Worm (Caenorhabditis elegans): ENCODE measurements around the gene rbm-17.

Gene rbm-17

DNA sequence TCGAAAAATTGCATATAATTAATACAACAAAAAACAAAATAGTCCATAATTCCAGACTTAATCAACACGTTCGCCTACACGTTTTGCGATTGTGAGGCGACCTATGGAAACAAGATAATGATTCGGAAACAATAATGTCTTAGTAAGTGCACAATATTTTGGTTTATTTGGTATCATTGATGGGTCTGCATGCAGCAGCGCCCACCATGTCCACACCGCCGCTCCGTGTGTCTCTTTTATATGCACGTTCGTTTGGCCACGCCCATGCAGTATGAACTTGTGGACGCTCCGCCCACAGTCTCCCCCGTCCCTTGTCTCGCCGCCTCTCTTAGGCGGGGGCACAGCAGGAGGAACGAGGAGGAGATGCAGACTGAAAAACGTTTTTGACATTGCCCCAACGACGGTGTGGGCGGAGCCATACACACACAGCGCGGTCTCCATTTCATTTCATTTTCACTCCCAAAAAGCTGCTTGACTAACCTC lies 43.9 kb upstream of the rbm-17 start, which contains the start of gene mig-38:
TSS of gene mig-38 (plus strand) at position 54 of the 483 bp plus-strand sequence.
- TF ChIP-seq elt-1 (tag; optimal IDR thresholded peaks at IDR 0.05; ENCODE audit: borderline replicate concordance, insufficient read depth), result no peak
- no peak for TF ChIP-seq ceh-43 (GFP tag; optimal IDR thresholded peaks at IDR 0.05)
- no peak for TF ChIP-seq mls-2 (tag; optimal IDR thresholded peaks at IDR 0.05)
- peak; percentile 40 for TF ChIP-seq drap-1 (GFP tag; optimal IDR thresholded peaks at IDR 0.05)
- TF ChIP-seq ces-1 (GFP tag; optimal IDR thresholded peaks at IDR 0.05), result peak; percentile 40
- no peak for TF ChIP-seq M03D4.4 (tag; optimal IDR thresholded peaks at IDR 0.05)
- TF ChIP-seq lin-13 (tag; optimal IDR thresholded peaks at IDR 0.05), result no peak
- TF ChIP-seq cnd-1 (tag; optimal IDR thresholded peaks at IDR 0.05), result peak; percentile 13
- peak; percentile 37 for TF ChIP-seq unc-120 (tag; optimal IDR thresholded peaks at IDR 0.05; ENCODE audit: poor library complexity, severe bottlenecking)
- TF ChIP-seq sptf-1 (tag; optimal IDR thresholded peaks at IDR 0.05), result peak; percentile 33
- TF ChIP-seq nhr-237 (tag; optimal IDR thresholded peaks at IDR 0.05), result no peak

DNA sequence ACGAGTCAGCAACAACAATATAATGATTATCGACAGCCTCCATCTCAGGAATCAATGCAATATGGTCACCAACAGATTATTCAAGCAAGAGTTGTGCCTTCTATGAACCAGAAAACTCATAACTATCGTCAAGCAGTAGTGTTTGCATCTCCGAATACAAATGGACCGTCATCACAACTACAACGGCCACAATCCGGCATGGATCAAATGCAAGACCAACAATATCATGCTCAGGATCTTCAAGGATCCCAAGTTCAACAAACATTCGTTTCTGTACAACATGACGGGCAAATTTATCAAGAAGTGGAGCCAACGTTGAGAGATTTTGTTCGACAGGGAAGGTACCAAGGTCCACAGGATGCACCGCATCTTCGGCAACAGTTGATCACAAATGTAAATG lies 41.0 kb upstream of the rbm-17 start:
- TF ChIP-seq sem-2 (GFP tag; optimal IDR thresholded peaks at IDR 0.05) (no peak), ceh-83 (GFP tag; optimal IDR thresholded peaks at IDR 0.05) (no peak), pha-4 (tag; optimal IDR thresholded peaks at IDR 0.05) (no peak)

DNA sequence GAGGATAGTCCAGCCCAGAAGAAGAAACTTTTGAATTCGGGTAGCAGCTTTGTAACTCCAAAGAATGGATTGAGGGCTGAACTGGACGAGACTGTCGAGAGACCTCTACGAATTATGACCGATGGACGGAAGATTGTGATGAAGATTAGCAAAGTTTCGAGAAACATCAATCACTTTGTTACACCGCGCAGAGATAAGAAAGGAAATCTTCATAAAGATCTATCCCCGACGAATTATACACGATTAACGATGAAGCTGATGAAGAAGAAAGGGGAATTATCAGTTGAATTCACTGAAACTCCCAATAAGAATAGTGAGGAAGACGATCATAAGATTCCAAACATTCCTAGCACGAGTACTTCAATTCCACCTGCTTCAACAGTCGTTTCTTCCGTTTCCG lies 38.4 kb upstream of the rbm-17 start:
- TF ChIP-seq nhr-12 (tag; optimal IDR thresholded peaks at IDR 0.05) (no peak), elt-1 (tag; optimal IDR thresholded peaks at IDR 0.05; ENCODE audit: borderline replicate concordance, insufficient read depth) (peak; percentile 94), unc-62 (GFP tag; optimal IDR thresholded peaks at IDR 0.05) (peak; percentile 41), ceh-83 (GFP tag; optimal IDR thresholded peaks at IDR 0.05) (no peak)

DNA sequence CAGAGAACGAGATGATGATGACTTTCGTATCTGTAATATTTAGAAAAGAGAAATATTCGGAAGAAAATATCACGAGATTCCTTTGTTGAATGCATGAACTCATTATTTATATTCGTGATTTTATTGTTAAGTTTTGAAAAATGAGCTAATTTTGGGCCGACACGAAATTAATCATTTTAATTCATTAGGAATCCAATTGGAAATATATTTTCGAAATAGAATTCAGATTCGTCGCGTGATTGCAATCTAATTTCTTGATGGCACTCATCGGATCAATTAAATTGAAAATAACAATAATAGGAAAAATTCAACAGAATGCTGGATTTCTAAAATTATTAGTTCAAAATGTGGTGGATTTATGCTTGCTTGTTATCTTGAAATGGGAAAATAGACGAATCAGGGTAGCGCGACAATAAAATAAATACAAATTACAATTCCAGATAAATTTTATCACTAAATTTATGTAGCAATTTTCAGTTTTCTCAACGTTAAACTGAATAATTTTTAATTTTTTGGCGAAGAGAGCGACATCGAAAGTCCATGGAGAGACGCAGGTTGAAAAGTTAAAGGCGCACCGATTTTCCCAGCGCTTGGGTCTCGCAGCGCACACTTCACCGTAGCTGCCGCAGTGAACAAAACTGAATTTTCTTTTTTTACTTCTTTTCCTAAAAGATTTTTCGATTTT lies 36.3 kb upstream of the rbm-17 start:
- TF ChIP-seq bed-3 (GFP tag; optimal IDR thresholded peaks at IDR 0.05) (no peak), zip-8 (tag; optimal IDR thresholded peaks at IDR 0.05) (no peak), nhr-237 (tag; optimal IDR thresholded peaks at IDR 0.05) (no peak), drap-1 (GFP tag; optimal IDR thresholded peaks at IDR 0.05) (peak; percentile 33), unc-120 (tag; optimal IDR thresholded peaks at IDR 0.05; ENCODE audit: poor library complexity, severe bottlenecking) (peak; percentile 19), mab-5 (tag; optimal IDR thresholded peaks at IDR 0.05) (no peak), sptf-1 (tag; optimal IDR thresholded peaks at IDR 0.05) (peak; percentile 17), unc-39 (tag; optimal IDR thresholded peaks at IDR 0.05) (no peak), pha-4 (tag; optimal IDR thresholded peaks at IDR 0.05) (peak; percentile 49), ceh-83 (GFP tag; optimal IDR thresholded peaks at IDR 0.05) (no peak), sem-2 (GFP tag; optimal IDR thresholded peaks at IDR 0.05) (no peak), lin-32 (GFP tag; optimal IDR thresholded peaks at IDR 0.05) (no peak), nhr-76 (tag; optimal IDR thresholded peaks at IDR 0.05) (no peak), mep-1 (tag; optimal IDR thresholded peaks at IDR 0.05) (peak; percentile 80), ceh-39 (tag; optimal IDR thresholded peaks at IDR 0.05) (peak; percentile 8), elt-3 (tag; optimal IDR thresholded peaks at IDR 0.05) (no peak), nhr-2 (tag; optimal IDR thresholded peaks at IDR 0.05) (no peak), ztf-11 (tag; optimal IDR thresholded peaks at IDR 0.05) (no peak), lin-13 (tag; optimal IDR thresholded peaks at IDR 0.05) (peak; percentile 52), unc-62 (GFP tag; optimal IDR thresholded peaks at IDR 0.05) (peak; percentile 38), blmp-1 (tag; optimal IDR thresholded peaks at IDR 0.05) (no peak), flh-1 (GFP tag; optimal IDR thresholded peaks at IDR 0.05) (no peak), tbx-8 (GFP tag; optimal IDR thresholded peaks at IDR 0.05) (no peak), cnd-1 (tag; optimal IDR thresholded peaks at IDR 0.05) (no peak), ham-2 (GFP tag; optimal IDR thresholded peaks at IDR 0.05) (no peak), hlh-1 (tag; optimal IDR thresholded peaks at IDR 0.05) (peak; percentile 39), elt-1 (tag; optimal IDR thresholded peaks at IDR 0.05; ENCODE audit: borderline replicate concordance, insufficient read depth) (peak; percentile 18), ceh-43 (GFP tag; optimal IDR thresholded peaks at IDR 0.05) (no peak), M03D4.4 (tag; optimal IDR thresholded peaks at IDR 0.05) (peak; percentile 39), mls-2 (tag; optimal IDR thresholded peaks at IDR 0.05) (peak; percentile 32), lsy-2 (tag; optimal IDR thresholded peaks at IDR 0.05) (peak; percentile 91), snpc-4 (tag; optimal IDR thresholded peaks at IDR 0.05) (no peak), ces-1 (GFP tag; optimal IDR thresholded peaks at IDR 0.05) (peak; percentile 22), nhr-28 (tag; optimal IDR thresholded peaks at IDR 0.05) (no peak)

Data from whole organism, mixed stage, embryonic.